Worm (Caenorhabditis elegans): Measurements from ENCODE around the gene nep-25.

ce11 chrII:5845441-5845840 is 3.4 kb downstream of the nep-25 start, which contains the start of the genes ZK1248.17 and H41C03.3:
- TF ChIP-seq elt-3 (tag; optimal IDR thresholded peaks at IDR 0.05) (no peak), ztf-4 (tag; optimal IDR thresholded peaks at IDR 0.05) (no peak), F13H6.1 (tag; optimal IDR thresholded peaks at IDR 0.05) (no peak), mdl-1 (tag; optimal IDR thresholded peaks at IDR 0.05) (no peak), ama-1 (optimal IDR thresholded peaks at IDR 0.05) (no peak), lin-11 (tag; optimal IDR thresholded peaks at IDR 0.05) (no peak), zag-1 (tag; optimal IDR thresholded peaks at IDR 0.05) (no peak), sem-4 (tag; optimal IDR thresholded peaks at IDR 0.05) (no peak), unc-62 (GFP tag; optimal IDR thresholded peaks at IDR 0.05) (no peak), ztf-11 (tag; optimal IDR thresholded peaks at IDR 0.05) (no peak)

Measured in whole organism, L2 larva.